Fruit fly (Drosophila melanogaster) whole organism, adult: ENCODE results near the gene CG3984.

Experiments used
- CG11617 ChIP-seq: fragments of 200-800 bp; sonication (Bioruptor generic); optimal IDR thresholded peaks from 2 replicates; lab custom pipeline; 2017; ENCODE audit warnings: mild to moderate bottlenecking, missing biosample characterization, missing genetic modification reagents, missing genetic modification characterization
- CG1620 ChIP-seq: fragments of 200-800 bp; sonication (Bioruptor generic); optimal IDR thresholded peaks from 2 replicates; lab custom pipeline; 2016; ENCODE audit warnings: missing biosample characterization, missing genetic modification characterization
- CG33017 ChIP-seq: fragments of 200-800 bp; sonication (Bioruptor generic); optimal IDR thresholded peaks from 2 replicates; lab custom pipeline; 2018; ENCODE audit warnings: missing biosample characterization, mild to moderate bottlenecking, missing genetic modification characterization, moderate library complexity
- CG7045 ChIP-seq: fragments of 200-800 bp; sonication (Bioruptor generic); optimal IDR thresholded peaks from 2 replicates; lab custom pipeline; 2017; ENCODE audit warnings: missing biosample characterization, mild to moderate bottlenecking, missing genetic modification characterization
- CG7101 ChIP-seq: fragments of 200-800 bp; sonication (Bioruptor generic); optimal IDR thresholded peaks from 2 replicates; lab custom pipeline; 2018; ENCODE audit warnings: missing biosample characterization, mild to moderate bottlenecking, missing genetic modification characterization, moderate library complexity
- Clk ChIP-seq: fragments of 200-800 bp; sonication (Bioruptor generic); optimal IDR thresholded peaks from 2 replicates; lab custom pipeline; 2017; ENCODE audit warnings: missing biosample characterization, missing genetic modification characterization
- Crg-1 ChIP-seq: fragments of 200-800 bp; sonication (Bioruptor generic); optimal IDR thresholded peaks from 2 replicates; lab custom pipeline; 2016; ENCODE audit warnings: missing biosample characterization, missing genetic modification characterization
- Hr96 ChIP-seq: fragments of 200-800 bp; sonication (Bioruptor generic); optimal IDR thresholded peaks from 2 replicates; lab custom pipeline; 2016; ENCODE audit warnings: missing biosample characterization, missing genetic modification characterization
- ovo ChIP-seq: fragments of 200-800 bp; sonication (Bioruptor generic); optimal IDR thresholded peaks from 2 replicates; lab custom pipeline; 2016; ENCODE audit warnings: missing biosample characterization, missing genetic modification characterization
- tj ChIP-seq: fragments of 200-800 bp; sonication (Bioruptor generic); optimal IDR thresholded peaks from 3 replicates; lab custom pipeline; 2017; ENCODE audit warnings: missing biosample characterization, mild to moderate bottlenecking, missing genetic modification characterization, moderate library complexity

- TF ChIP-seq Clk (no peak), CG7045 (GFP tag; lab: Kevin White, UChicago) (no peak), tj (GFP tag; lab: Kevin White, UChicago) (no peak), CG33017 (no peak), ovo (GFP tag; lab: Kevin White, UChicago) (no peak), CG1620 (GFP tag; lab: Kevin White, UChicago) (no peak), CG11617 (GFP tag; lab: Kevin White, UChicago) (no peak), CG7101 (tag; lab: Kevin White, UChicago) (no peak), Crg-1 (GFP tag; lab: Kevin White, UChicago) (no peak), Hr96 (GFP tag; lab: Kevin White, UChicago) (no peak)
Observed at dm6 chr3R:15089922-15090261, 47.1 kb upstream of the CG3984 start.
